Fruit fly (Drosophila melanogaster) whole organism, embryonic: ENCODE measurements around the gene sosie.
A peak's percentile ranks its signal among the peaks of the same experiment; 100 is the strongest.

Experiments used
- Abd-B ChIP-seq: fragments of 200-800 bp; sonication (Bioruptor generic); optimal IDR thresholded peaks from 2 replicates; lab custom pipeline; 2018; ENCODE audit warnings: missing biosample characterization, mild to moderate bottlenecking, missing genetic modification characterization, moderate library complexity
- CG10274 ChIP-seq: fragments of 200-800 bp; sonication (Bioruptor generic); optimal IDR thresholded peaks from 3 replicates; lab custom pipeline; 2017; ENCODE audit warnings: missing biosample characterization, mild to moderate bottlenecking, missing genetic modification characterization
- CG11093 ChIP-seq: fragments of 200-800 bp; sonication (Bioruptor generic); IDR thresholded peaks from 3 replicates; pipeline ENCODE4 v1.3.6; 2022; ENCODE audit warnings: missing biosample characterization, missing genetic modification characterization
- CG11398 ChIP-seq: fragments of 200-800 bp; sonication (Bioruptor generic); optimal IDR thresholded peaks from 2 replicates; lab custom pipeline; 2016; ENCODE audit warnings: missing biosample characterization, missing genetic modification characterization
- CG12236 ChIP-seq: fragments of 200-800 bp; sonication (Bioruptor generic); optimal IDR thresholded peaks from 2 replicates; lab custom pipeline; 2016; ENCODE audit warnings: missing biosample characterization, missing genetic modification characterization
- CG12299 ChIP-seq: fragments of 200-800 bp; sonication (Bioruptor generic); optimal IDR thresholded peaks from 2 replicates; lab custom pipeline; 2018; ENCODE audit warnings: missing biosample characterization, mild to moderate bottlenecking, missing genetic modification characterization
- CG12659 ChIP-seq: fragments of 200-800 bp; sonication (Bioruptor generic); optimal IDR thresholded peaks from 3 replicates; lab custom pipeline; 2017; ENCODE audit warnings: mild to moderate bottlenecking, missing biosample characterization, missing genetic modification reagents, missing genetic modification characterization
- CG12769 ChIP-seq: fragments of 200-800 bp; sonication (Bioruptor generic); optimal IDR thresholded peaks from 2 replicates; lab custom pipeline; 2019; ENCODE audit warnings: missing biosample characterization, mild to moderate bottlenecking, missing genetic modification characterization, moderate library complexity
- CG13287 ChIP-seq: fragments of 200-800 bp; sonication (Bioruptor generic); IDR thresholded peaks from 2 replicates; pipeline ENCODE4 v1.3.6; 2022; ENCODE audit warnings: missing biosample characterization, missing genetic modification characterization; ENCODE audit not compliant: partially characterized antibody
- CG14965 ChIP-seq: fragments of 200-800 bp; sonication (Bioruptor generic); optimal IDR thresholded peaks from 2 replicates; lab custom pipeline; 2016; ENCODE audit warnings: missing biosample characterization, missing genetic modification characterization, borderline replicate concordance
- CG15269 ChIP-seq: fragments of 200-800 bp; sonication (Bioruptor generic); optimal IDR thresholded peaks from 2 replicates; lab custom pipeline; 2018; ENCODE audit warnings: missing biosample characterization, mild to moderate bottlenecking, missing genetic modification characterization, moderate library complexity
- CG15601 ChIP-seq: fragments of 200-800 bp; sonication (Bioruptor generic); optimal IDR thresholded peaks from 3 replicates; lab custom pipeline; 2019; ENCODE audit warnings: missing biosample characterization, mild to moderate bottlenecking, missing genetic modification characterization, moderate library complexity
- CG1647 ChIP-seq: fragments of 200-800 bp; sonication (Bioruptor generic); optimal IDR thresholded peaks from 3 replicates; lab custom pipeline; 2016; ENCODE audit warnings: missing biosample characterization, missing genetic modification characterization
- CG16779 ChIP-seq: fragments of 200-800 bp; sonication (Bioruptor generic); IDR thresholded peaks from 2 replicates; pipeline ENCODE4 v1.3.6; 2022; ENCODE audit warnings: missing biosample characterization, missing genetic modification characterization
- CG17802 ChIP-seq: fragments of 200-800 bp; sonication (Bioruptor generic); optimal IDR thresholded peaks from 2 replicates; lab custom pipeline; 2018; ENCODE audit warnings: missing biosample characterization, mild to moderate bottlenecking, missing genetic modification characterization, moderate library complexity
- CG31365 ChIP-seq: fragments of 200-800 bp; sonication (Bioruptor generic); optimal IDR thresholded peaks from 2 replicates; lab custom pipeline; 2018; ENCODE audit warnings: missing biosample characterization, mild to moderate bottlenecking, missing genetic modification characterization
- CG32767 ChIP-seq: fragments of 200-800 bp; sonication (Bioruptor generic); IDR thresholded peaks from 2 replicates; pipeline ENCODE4 v1.3.6; 2022; ENCODE audit warnings: missing biosample characterization, missing genetic modification characterization
- CG4282 ChIP-seq: fragments of 200-800 bp; sonication (Bioruptor generic); optimal IDR thresholded peaks from 2 replicates; lab custom pipeline; 2016; ENCODE audit warnings: missing biosample characterization, missing genetic modification characterization
- CG4854 ChIP-seq: fragments of 200-800 bp; sonication (Bioruptor generic); optimal IDR thresholded peaks from 2 replicates; lab custom pipeline; 2016; ENCODE audit warnings: missing biosample characterization, missing genetic modification characterization, inconsistent platforms
- CG5180 ChIP-seq: fragments of 200-800 bp; sonication (Bioruptor generic); optimal IDR thresholded peaks from 3 replicates; lab custom pipeline; 2017; ENCODE audit warnings: missing biosample characterization, missing genetic modification characterization, mild to moderate bottlenecking, moderate library complexity, missing genetic modification reagents
- CG6254 ChIP-seq: fragments of 200-800 bp; sonication (Bioruptor generic); optimal IDR thresholded peaks from 3 replicates; lab custom pipeline; 2017; ENCODE audit warnings: mild to moderate bottlenecking, missing biosample characterization, missing genetic modification reagents, missing genetic modification characterization
- CG9932 ChIP-seq: fragments of 200-800 bp; sonication (Bioruptor generic); IDR thresholded peaks from 2 replicates; pipeline ENCODE4 v1.3.6; 2022; ENCODE audit warnings: missing biosample characterization, missing genetic modification characterization
- CrebB ChIP-seq: fragments of 200-800 bp; sonication (Bioruptor generic); optimal IDR thresholded peaks from 3 replicates; lab custom pipeline; 2018; ENCODE audit warnings: missing biosample characterization, mild to moderate bottlenecking, missing genetic modification characterization
- Dek ChIP-seq: fragments of 200-800 bp; sonication (Bioruptor generic); optimal IDR thresholded peaks from 3 replicates; lab custom pipeline; 2019; ENCODE audit warnings: missing biosample characterization, mild to moderate bottlenecking, missing genetic modification characterization, moderate library complexity
- Drgx ChIP-seq: fragments of 200-800 bp; sonication (Bioruptor generic); IDR thresholded peaks from 2 replicates; pipeline ENCODE4 v1.3.6; 2022; ENCODE audit warnings: missing biosample characterization, missing genetic modification characterization
- HLH3B ChIP-seq: fragments of 200-800 bp; sonication (Bioruptor generic); IDR thresholded peaks from 2 replicates; pipeline ENCODE4 v1.3.6; 2022; ENCODE audit warnings: missing biosample characterization, missing genetic modification characterization
- Hand ChIP-seq: fragments of 200-800 bp; sonication (Bioruptor generic); optimal IDR thresholded peaks from 2 replicates; lab custom pipeline; 2017; ENCODE audit warnings: mild to moderate bottlenecking, missing biosample characterization, missing genetic modification reagents, missing genetic modification characterization
- Hmr ChIP-seq: fragments of 200-800 bp; sonication (Bioruptor generic); optimal IDR thresholded peaks from 3 replicates; lab custom pipeline; 2017; ENCODE audit warnings: mild to moderate bottlenecking, missing biosample characterization, missing genetic modification reagents, missing genetic modification characterization
- Hr78 ChIP-seq, 2 experiments: fragments of 200-800 bp in 1 of 2; fragments of >200 bp in 1 of 2; sonication (Bioruptor generic) in 1 of 2; optimal IDR thresholded peaks; 2 replicates each; lab custom pipeline; 2017 to 2019; ENCODE audit warnings: missing biosample characterization in 2 of 2, missing genetic modification characterization in 2 of 2, mild to moderate bottlenecking in 1 of 2, moderate library complexity in 1 of 2
- Ravus ChIP-seq: fragments of 200-800 bp; sonication (Bioruptor generic); IDR thresholded peaks from 2 replicates; pipeline ENCODE4 v1.3.6; 2022; ENCODE audit warnings: missing biosample characterization, missing genetic modification characterization
- Scr ChIP-seq: fragments of 200-800 bp; sonication (Bioruptor generic); IDR thresholded peaks from 2 replicates; pipeline ENCODE4 v1.3.6; 2022; ENCODE audit warnings: missing biosample characterization, missing genetic modification characterization; ENCODE audit not compliant: partially characterized antibody
- TFAM ChIP-seq: fragments of 200-800 bp; sonication (Bioruptor generic); optimal IDR thresholded peaks from 2 replicates; lab custom pipeline; 2017; ENCODE audit warnings: missing biosample characterization, missing genetic modification characterization, inconsistent platforms
- Trl ChIP-seq, 3 experiments: fragments of >200 bp in 2 of 3; fragments of 200-800 bp in 1 of 3; sonication (Bioruptor generic) in 1 of 3; optimal IDR thresholded peaks; 2 replicates in 1 of 3; 3 replicates in 2 of 3; lab custom pipeline; 2016 to 2017; ENCODE audit warnings: missing biosample characterization in 1 of 3, missing genetic modification characterization in 1 of 3
- ap ChIP-seq: fragments of 200-800 bp; sonication (Bioruptor generic); IDR thresholded peaks from 2 replicates; pipeline ENCODE4 v1.3.6; 2022; ENCODE audit warnings: missing biosample characterization, missing genetic modification characterization
- cad ChIP-seq: fragments of >200 bp; optimal IDR thresholded peaks from 2 replicates; lab custom pipeline; 2017; ENCODE audit warnings: missing biosample characterization, missing genetic modification characterization
- dimm ChIP-seq: fragments of 200-800 bp; sonication (Bioruptor generic); IDR thresholded peaks from 2 replicates; pipeline ENCODE4 v1.3.6; 2022; ENCODE audit warnings: missing biosample characterization, missing genetic modification characterization
- ewg ChIP-seq: fragments of 200-800 bp; sonication (Bioruptor generic); optimal IDR thresholded peaks from 3 replicates; lab custom pipeline; 2017; ENCODE audit warnings: mild to moderate bottlenecking, missing biosample characterization, missing genetic modification reagents, missing genetic modification characterization
- fd96Cb ChIP-seq: fragments of 200-800 bp; sonication (Bioruptor generic); optimal IDR thresholded peaks from 2 replicates; lab custom pipeline; 2018; ENCODE audit warnings: missing biosample characterization, mild to moderate bottlenecking, missing genetic modification characterization, moderate library complexity
- ind ChIP-seq: fragments of 200-800 bp; sonication (Bioruptor generic); optimal IDR thresholded peaks from 3 replicates; lab custom pipeline; 2016; ENCODE audit warnings: missing biosample characterization, missing genetic modification characterization
- jumu ChIP-seq: fragments of 200-800 bp; sonication (Bioruptor generic); optimal IDR thresholded peaks from 3 replicates; lab custom pipeline; 2016; ENCODE audit warnings: missing biosample characterization, missing genetic modification characterization
- lmd ChIP-seq: fragments of 200-800 bp; sonication (Bioruptor generic); IDR thresholded peaks from 2 replicates; pipeline ENCODE4 v1.3.6; 2022; ENCODE audit warnings: missing biosample characterization, missing genetic modification characterization
- mirr ChIP-seq: fragments of 200-800 bp; sonication (Bioruptor generic); optimal IDR thresholded peaks from 3 replicates; lab custom pipeline; 2018; ENCODE audit warnings: missing biosample characterization, mild to moderate bottlenecking, missing genetic modification characterization
- pnt ChIP-seq: fragments of 200-800 bp; sonication (Bioruptor generic); optimal IDR thresholded peaks from 3 replicates; lab custom pipeline; 2016; ENCODE audit warnings: missing biosample characterization, missing genetic modification characterization
- row ChIP-seq: fragments of 200-800 bp; sonication (Bioruptor generic); IDR thresholded peaks from 3 replicates; pipeline ENCODE4 v1.3.6; 2022; ENCODE audit warnings: missing biosample characterization, missing genetic modification characterization
- trh ChIP-seq: fragments of 200-800 bp; sonication (Bioruptor generic); optimal IDR thresholded peaks from 2 replicates; lab custom pipeline; 2016; ENCODE audit warnings: missing biosample characterization, missing genetic modification characterization

The sosie gene

dm6 chr3R:24813637-24814301 lies 20.0 kb upstream of the sosie start, which contains the start of the genes lili and CG34150 (continued):
- peak; percentile 33 for TF ChIP-seq jumu (GFP tag; lab: Kevin White, UChicago)
- peak; percentile 61 for TF ChIP-seq CG4854 (GFP tag; lab: Kevin White, UChicago)
- TF ChIP-seq CG6254 (GFP tag; lab: Kevin White, UChicago), result peak; percentile 15
- TF ChIP-seq CG15269, result peak; percentile 81
- peak; percentile 36 for TF ChIP-seq fd96Cb

- TF ChIP-seq CG13287 (GFP tag; lab: Robert Waterston, UW) (peak; percentile 76), Dek (tag; lab: Kevin White, UChicago) (peak; percentile 33), CG11398 (GFP tag; lab: Kevin White, UChicago) (no peak), CG11093 (GFP tag; lab: Robert Waterston, UW) (no peak), row (peak; percentile 83), Ravus (GFP tag; lab: Robert Waterston, UW) (no peak), CG12236 (no peak), CG14965 (GFP tag; lab: Kevin White, UChicago) (no peak), CG10274 (GFP tag; lab: Kevin White, UChicago) (no peak), Trl (optimal IDR thresholded peaks at IDR 0.05; lab: Kevin White, UChicago) (no peak), Trl (GFP tag; optimal IDR thresholded peaks at IDR 0.05; lab: Kevin White, UChicago) (no peak), CG5180 (GFP tag; lab: Kevin White, UChicago) (no peak), CG32767 (peak; percentile 81; the same call in 1 of the 2 replicates), CG12659 (GFP tag; lab: Kevin White, UChicago) (peak; percentile 63), CrebB (tag; lab: Kevin White, UChicago) (no peak), Hand (GFP tag; lab: Kevin White, UChicago) (no peak), HLH3B (GFP tag; lab: Robert Waterston, UW) (peak; percentile 31; the same call in 1 of the 2 replicates), ewg (peak; percentile 31), pnt (GFP tag; lab: Kevin White, UChicago) (no peak), dimm (no peak), CG1647 (GFP tag; lab: Kevin White, UChicago) (no peak), CG17802 (tag; lab: Kevin White, UChicago) (peak; percentile 2), Scr (GFP tag; lab: Robert Waterston, UW) (peak; percentile 86), CG12769 (no peak), CG31365 (no peak), trh (GFP tag; lab: Kevin White, UChicago) (no peak), CG16779 (GFP tag; lab: Robert Waterston, UW) (no peak), CG4282 (GFP tag; lab: Kevin White, UChicago) (no peak), CG15601 (tag; lab: Kevin White, UChicago) (no peak), Abd-B (no peak), Drgx (GFP tag; lab: Robert Waterston, UW) (no peak), Hr78 (GFP tag; optimal IDR thresholded peaks at IDR 0.05; lab: Kevin White, UChicago) (no peak), mirr (GFP tag; lab: Kevin White, UChicago) (no peak), ap (GFP tag; lab: Robert Waterston, UW) (peak; percentile 26; the same call in 1 of the 2 replicates), cad (GFP tag; lab: Kevin White, UChicago) (no peak), lmd (GFP tag; lab: Robert Waterston, UW) (peak; percentile 57), CG12299 (tag; lab: Kevin White, UChicago) (no peak), TFAM (GFP tag; lab: Kevin White, UChicago) (no peak), CG9932 (GFP tag; lab: Robert Waterston, UW) (peak; percentile 38; the same call in 1 of the 2 replicates), Hmr (GFP tag; lab: Kevin White, UChicago) (no peak), ind (GFP tag; lab: Kevin White, UChicago) (peak; percentile 72)
Measured at dm6 chr3R:24816993-24817854, 16.5 kb upstream of the sosie start, which contains the start of the genes CG5808 and Saf-B. Gene CG5808 (minus strand): TSS chr3R:24817007. Gene Saf-B (plus strand): TSS chr3R:24817464.
